In the genomic region with DNA sequence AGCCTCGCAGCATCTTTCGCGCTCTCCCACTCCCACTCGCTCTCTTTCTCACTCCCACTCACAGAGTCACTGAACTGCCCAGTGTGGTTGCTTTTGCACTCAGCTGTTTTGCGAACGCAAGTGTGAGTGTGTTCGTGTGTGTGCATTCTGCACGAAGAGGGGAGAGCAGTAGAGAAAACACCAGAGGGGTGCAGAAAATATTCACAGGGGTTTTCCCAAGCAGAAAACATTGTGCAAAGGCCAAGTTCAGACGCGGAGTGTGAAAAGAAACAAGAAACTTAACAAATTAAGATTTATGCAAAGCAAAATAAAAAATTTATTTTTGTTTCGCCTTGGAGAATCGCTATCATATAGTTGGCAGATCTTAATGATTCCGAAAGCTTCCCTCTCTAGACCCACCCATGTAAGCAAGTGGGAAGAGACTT, we compare ENCODE assay signal across 5 fruit fly cellular contexts.
TF ChIP-seq lines count a peak whose summit lies in the region.

No protein-coding gene starts in this region.

TF ChIP-seq in whole organism, adult, 20 proteins besides CTCF, POLR2A, EP300 and RAD21 (continued from another document):
- TF ChIP-seq CG5204 (GFP tag; optimal IDR thresholded peaks at IDR 0.05; lab: Kevin White, UChicago) (peak; percentile 73), CG1620 (GFP tag; optimal IDR thresholded peaks at IDR 0.05; lab: Kevin White, UChicago) (peak; percentile 56), ovo (GFP tag; optimal IDR thresholded peaks at IDR 0.05; lab: Kevin White, UChicago) (no peak)

TF ChIP-seq in whole organism, embryonic, 481 proteins besides CTCF, POLR2A, EP300 and RAD21 (continued from another document and continues in another):
- TF ChIP-seq ci (GFP tag; IDR thresholded peaks at IDR 0.05; lab: Robert Waterston, UW) = peak; percentile 16; the same call in 1 of the 3 replicates
- TF ChIP-seq klu (GFP tag; IDR thresholded peaks at IDR 0.05; lab: Robert Waterston, UW) = 0 out of 2 replicates have a peak, but pooled peaks have one; percentile 42
- TF ChIP-seq crp (GFP tag; optimal IDR thresholded peaks at IDR 0.05; lab: Kevin White, UChicago) = peak in 1 of 2 experiments; percentile 63
- no peak for TF ChIP-seq Mes4 (GFP tag; optimal IDR thresholded peaks at IDR 0.05; lab: Kevin White, UChicago)
- TF ChIP-seq CG9876 (GFP tag; optimal IDR thresholded peaks at IDR 0.05; lab: Kevin White, UChicago) = no peak
- no peak for TF ChIP-seq amos (GFP tag; IDR thresholded peaks at IDR 0.05; lab: Robert Waterston, UW; ENCODE audit: partially characterized antibody)
- peak; percentile 42 for TF ChIP-seq CG18599 (GFP tag; optimal IDR thresholded peaks at IDR 0.05; lab: Kevin White, UChicago)
- TF ChIP-seq CG11456 (GFP tag; IDR thresholded peaks at IDR 0.05; lab: Robert Waterston, UW) = no peak
- TF ChIP-seq CG32772 (GFP tag; IDR thresholded peaks at IDR 0.05; lab: Robert Waterston, UW) = no peak; the same call in 1 of the 2 replicates
- TF ChIP-seq CG7786 (GFP tag; optimal IDR thresholded peaks at IDR 0.05; lab: Kevin White, UChicago) = peak; percentile 16
- TF ChIP-seq sr (GFP tag; IDR thresholded peaks at IDR 0.05; lab: Robert Waterston, UW) = peak; percentile 64; the same call in 2 of the 3 replicates
- peak; percentile 50; the same call in 1 of the 2 replicates for TF ChIP-seq peb (GFP tag; IDR thresholded peaks at IDR 0.05; lab: Robert Waterston, UW)
- TF ChIP-seq Dbx (GFP tag; IDR thresholded peaks at IDR 0.05; lab: Robert Waterston, UW) = peak; percentile 41; the same call in 2 of the 3 replicates
- TF ChIP-seq Hr39 (optimal IDR thresholded peaks at IDR 0.05; lab: Kevin White, UChicago) = no peak
- TF ChIP-seq CG11093 (GFP tag; IDR thresholded peaks at IDR 0.05; lab: Robert Waterston, UW) = no peak
- TF ChIP-seq exex (tag; optimal IDR thresholded peaks at IDR 0.05; lab: Kevin White, UChicago) = no peak
- no peak for TF ChIP-seq salm (tag; optimal IDR thresholded peaks at IDR 0.05; lab: Kevin White, UChicago)
- no peak for TF ChIP-seq jigr1 (GFP tag; IDR thresholded peaks at IDR 0.05; lab: Robert Waterston, UW)
- TF ChIP-seq CG6813 (GFP tag; optimal IDR thresholded peaks at IDR 0.05; lab: Kevin White, UChicago) = no peak
- no peak for TF ChIP-seq CG3726 (GFP tag; IDR thresholded peaks at IDR 0.05; lab: Robert Waterston, UW)
- peak; percentile 1 for TF ChIP-seq crc (GFP tag; optimal IDR thresholded peaks at IDR 0.05; lab: Kevin White, UChicago)
- peak; percentile 51; the same call in 1 of the 3 replicates for TF ChIP-seq ase (GFP tag; IDR thresholded peaks at IDR 0.05; lab: Robert Waterston, UW)
- peak; percentile 51 for TF ChIP-seq lab (GFP tag; optimal IDR thresholded peaks at IDR 0.05; lab: Kevin White, UChicago)
- peak; percentile 89 for TF ChIP-seq CG15479 (GFP tag; optimal IDR thresholded peaks at IDR 0.05; lab: Kevin White, UChicago)
- TF ChIP-seq CG2120 (GFP tag; optimal IDR thresholded peaks at IDR 0.05; lab: Kevin White, UChicago) = peak; percentile 19
- TF ChIP-seq Trl (optimal IDR thresholded peaks at IDR 0.05; lab: Kevin White, UChicago) = peak in 1 of 2 experiments; percentile 23
- no peak for TF ChIP-seq Trl (GFP tag; optimal IDR thresholded peaks at IDR 0.05; lab: Kevin White, UChicago)
- TF ChIP-seq maf-S (GFP tag; optimal IDR thresholded peaks at IDR 0.05; lab: Kevin White, UChicago) = peak; percentile 34
- no peak for TF ChIP-seq CG4707 (GFP tag; optimal IDR thresholded peaks at IDR 0.05; lab: Kevin White, UChicago)
- peak; percentile 31 for TF ChIP-seq ind (GFP tag; optimal IDR thresholded peaks at IDR 0.05; lab: Kevin White, UChicago)

TF ChIP-seq in whole organism, prepupa, 60 proteins besides CTCF, POLR2A, EP300 and RAD21 (continued from another document and continues in another):
- TF ChIP-seq Hr4 (GFP tag; optimal IDR thresholded peaks at IDR 0.05; lab: Kevin White, UChicago) (peak; percentile 93), fkh (GFP tag; optimal IDR thresholded peaks at IDR 0.05; lab: Kevin White, UChicago) (no peak), cyc (GFP tag; optimal IDR thresholded peaks at IDR 0.05; lab: Kevin White, UChicago) (peak; percentile 81), CG10669 (GFP tag; optimal IDR thresholded peaks at IDR 0.05; lab: Kevin White, UChicago) (peak; percentile 82), CG8632 (GFP tag; optimal IDR thresholded peaks at IDR 0.05; lab: Kevin White, UChicago) (peak; percentile 65), Sox102F (GFP tag; optimal IDR thresholded peaks at IDR 0.05; lab: Kevin White, UChicago) (peak; percentile 53), CG15336 (GFP tag; IDR thresholded peaks at IDR 0.05; lab: Robert Waterston, UW) (peak; percentile 87), fd59A (GFP tag; optimal IDR thresholded peaks at IDR 0.05; lab: Kevin White, UChicago) (peak; percentile 41), CG9139 (GFP tag; optimal IDR thresholded peaks at IDR 0.05; lab: Kevin White, UChicago) (peak; percentile 45), salr (GFP tag; optimal IDR thresholded peaks at IDR 0.05; lab: Kevin White, UChicago) (peak; percentile 26 to 84), CG11294 (GFP tag; IDR thresholded peaks at IDR 0.05; lab: Robert Waterston, UW) (peak; percentile 68; the same call in 1 of the 2 replicates), CG31627 (GFP tag; optimal IDR thresholded peaks at IDR 0.05; lab: Kevin White, UChicago) (peak; percentile 86), CG11902 (GFP tag; optimal IDR thresholded peaks at IDR 0.05; lab: Kevin White, UChicago) (peak; percentile 80), Eip78C (GFP tag; lab: Kevin White, UChicago) (peak; percentile 96), vri (GFP tag; optimal IDR thresholded peaks at IDR 0.05; lab: Kevin White, UChicago) (peak; percentile 45), eg (GFP tag; IDR thresholded peaks at IDR 0.05; lab: Robert Waterston, UW) (peak; percentile 77), CG34406 (GFP tag; optimal IDR thresholded peaks at IDR 0.05; lab: Kevin White, UChicago) (peak; percentile 54), Hr39 (GFP tag; optimal IDR thresholded peaks at IDR 0.05; lab: Kevin White, UChicago) (peak; percentile 84), Lpt (GFP tag; optimal IDR thresholded peaks at IDR 0.05; lab: Kevin White, UChicago) (peak; percentile 81), lz (GFP tag; optimal IDR thresholded peaks at IDR 0.05; lab: Kevin White, UChicago) (peak; percentile 70), CG8319 (GFP tag; optimal IDR thresholded peaks at IDR 0.05; lab: Kevin White, UChicago) (peak; percentile 69), CG6792 (GFP tag; optimal IDR thresholded peaks at IDR 0.05; lab: Kevin White, UChicago) (peak; percentile 63), net (GFP tag; optimal IDR thresholded peaks at IDR 0.05; lab: Kevin White, UChicago) (peak; percentile 84), CG16779 (tag; optimal IDR thresholded peaks at IDR 0.05; lab: Kevin White, UChicago) (peak; percentile 42), Gug (GFP tag; IDR thresholded peaks at IDR 0.05; lab: Robert Waterston, UW) (peak; percentile 75), CG6854 (GFP tag; optimal IDR thresholded peaks at IDR 0.05; lab: Kevin White, UChicago) (no peak), Met (GFP tag; optimal IDR thresholded peaks at IDR 0.05; lab: Kevin White, UChicago) (peak; percentile 63), CG7368 (GFP tag; optimal IDR thresholded peaks at IDR 0.05; lab: Kevin White, UChicago) (peak; percentile 69), topi (GFP tag; optimal IDR thresholded peaks at IDR 0.05; lab: Kevin White, UChicago) (peak; percentile 66), OdsH (GFP tag; optimal IDR thresholded peaks at IDR 0.05; lab: Kevin White, UChicago) (peak; percentile 82), CG10631 (GFP tag; optimal IDR thresholded peaks at IDR 0.05; lab: Kevin White, UChicago) (peak; percentile 79), fd85E (GFP tag; optimal IDR thresholded peaks at IDR 0.05; lab: Kevin White, UChicago) (no peak)

TF ChIP-seq in whole organism, pupa, 21 proteins besides CTCF, POLR2A, EP300 and RAD21 (continued from another document):
- TF ChIP-seq EcR (GFP tag; optimal IDR thresholded peaks at IDR 0.05; lab: Kevin White, UChicago) (peak; percentile 98), CG14655 (GFP tag; optimal IDR thresholded peaks at IDR 0.05; lab: Kevin White, UChicago) (peak; percentile 85)

TF ChIP-seq in whole organism, wandering third instar larva, 38 proteins besides CTCF, POLR2A, EP300 and RAD21 (continued from another document):
- TF ChIP-seq Hr83 (GFP tag; optimal IDR thresholded peaks at IDR 0.05; lab: Kevin White, UChicago; ENCODE audit: poor library complexity, severe bottlenecking) (peak; percentile 59), N (GFP tag; optimal IDR thresholded peaks at IDR 0.05; lab: Kevin White, UChicago) (no peak), Abd-B (GFP tag; optimal IDR thresholded peaks at IDR 0.05; lab: Kevin White, UChicago) (no peak), CrebA (GFP tag; optimal IDR thresholded peaks at IDR 0.05; lab: Kevin White, UChicago; ENCODE audit: borderline replicate concordance) (no peak), pan (optimal IDR thresholded peaks at IDR 0.05; lab: Kevin White, UChicago) (no peak), dsf (GFP tag; optimal IDR thresholded peaks at IDR 0.05; lab: Kevin White, UChicago; ENCODE audit: borderline replicate concordance) (no peak), dmrt93B (GFP tag; optimal IDR thresholded peaks at IDR 0.05; lab: Kevin White, UChicago) (peak; percentile 23), psq (GFP tag; optimal IDR thresholded peaks at IDR 0.05; lab: Kevin White, UChicago) (no peak), Jra (GFP tag; optimal IDR thresholded peaks at IDR 0.05; lab: Kevin White, UChicago) (no peak), foxo (GFP tag; optimal IDR thresholded peaks at IDR 0.05; lab: Kevin White, UChicago) (peak in 1 of 2 experiments; percentile 60), woc (GFP tag; optimal IDR thresholded peaks at IDR 0.05; lab: Kevin White, UChicago) (peak; percentile 38), lola (GFP tag; optimal IDR thresholded peaks at IDR 0.05; lab: Kevin White, UChicago) (peak; percentile 66), OdsH (GFP tag; optimal IDR thresholded peaks at IDR 0.05; lab: Kevin White, UChicago) (peak; percentile 65), dl (GFP tag; optimal IDR thresholded peaks at IDR 0.05; lab: Kevin White, UChicago; ENCODE audit: insufficient read depth in 1 of 2, partially characterized antibody in 2 of 2) (peak; percentile 19 to 66), Dif (GFP tag; optimal IDR thresholded peaks at IDR 0.05; lab: Kevin White, UChicago; ENCODE audit: partially characterized antibody) (peak; percentile 12), Hr78 (GFP tag; optimal IDR thresholded peaks at IDR 0.05; lab: Kevin White, UChicago) (no peak)
